Worm (Caenorhabditis elegans): Measurements from ENCODE around the gene bath-33.

ce11 chrII:1610630-1611029, 4.7 kb upstream of the bath-33 start, which contains the start of gene fbxa-163:
- TF ChIP-seq flt-1 (GFP tag; IDR thresholded peaks at IDR 0.05) (no peak), ref-1 (GFP tag; conservative IDR thresholded peaks at IDR 0.05) (no peak), cog-1 (tag; optimal IDR thresholded peaks at IDR 0.05) (no peak), klf-2 (GFP tag; conservative IDR thresholded peaks at IDR 0.05) (no peak)

All from whole organism, midembryonic.